Fruit fly (Drosophila melanogaster) whole organism, pupa: ENCODE measurements around the gene CG15172.

Source experiments
- CG10348 ChIP-seq: fragments of 200-800 bp; sonication (Bioruptor generic); IDR thresholded peaks from 2 replicates; pipeline ENCODE4 v1.3.6; 2022; ENCODE audit warnings: missing biosample characterization, missing genetic modification characterization
- CG12605 ChIP-seq: fragments of 200-800 bp; sonication (Bioruptor generic); IDR thresholded peaks from 2 replicates; pipeline ENCODE4 v1.3.6; 2022; ENCODE audit warnings: missing biosample characterization, missing genetic modification characterization
- CG13204 ChIP-seq: fragments of 200-800 bp; sonication (Bioruptor generic); optimal IDR thresholded peaks from 2 replicates; lab custom pipeline; 2018; ENCODE audit warnings: missing biosample characterization, mild to moderate bottlenecking, missing genetic modification characterization, moderate library complexity
- CG14655 ChIP-seq: fragments of 200-800 bp; sonication (Bioruptor generic); optimal IDR thresholded peaks from 3 replicates; lab custom pipeline; 2017; ENCODE audit warnings: mild to moderate bottlenecking, missing biosample characterization, missing genetic modification reagents, missing genetic modification characterization
- CG17806 ChIP-seq: fragments of 200-800 bp; sonication (Bioruptor generic); optimal IDR thresholded peaks from 2 replicates; lab custom pipeline; 2018; ENCODE audit warnings: missing biosample characterization, mild to moderate bottlenecking, missing genetic modification characterization, moderate library complexity
- CG8159 ChIP-seq: fragments of 200-800 bp; sonication (Bioruptor generic); optimal IDR thresholded peaks from 3 replicates; lab custom pipeline; 2018; ENCODE audit warnings: missing biosample characterization, mild to moderate bottlenecking, missing genetic modification characterization, moderate library complexity
- CG8301 ChIP-seq: fragments of 200-800 bp; sonication (Bioruptor generic); optimal IDR thresholded peaks from 2 replicates; lab custom pipeline; 2018; ENCODE audit warnings: missing biosample characterization, mild to moderate bottlenecking, missing genetic modification characterization
- CG9948 ChIP-seq: fragments of 200-800 bp; sonication (Bioruptor generic); optimal IDR thresholded peaks from 2 replicates; lab custom pipeline; 2018; ENCODE audit warnings: missing biosample characterization, mild to moderate bottlenecking, missing genetic modification characterization, moderate library complexity
- EcR ChIP-seq: fragments of 200-800 bp; sonication (Bioruptor generic); optimal IDR thresholded peaks from 3 replicates; lab custom pipeline; 2019; ENCODE audit warnings: missing biosample characterization, missing genetic modification characterization, mild to moderate bottlenecking, moderate library complexity, missing genetic modification reagents
- Ets98B ChIP-seq: fragments of 200-800 bp; sonication (Bioruptor generic); IDR thresholded peaks from 2 replicates; pipeline ENCODE4 v1.3.6; 2022; ENCODE audit warnings: missing biosample characterization, missing genetic modification characterization
- Pif1B ChIP-seq: fragments of 200-800 bp; sonication (Bioruptor generic); optimal IDR thresholded peaks from 3 replicates; lab custom pipeline; 2016; ENCODE audit warnings: missing biosample characterization, missing genetic modification characterization
- fd96Ca ChIP-seq: fragments of 200-800 bp; sonication (Bioruptor generic); IDR thresholded peaks from 3 replicates; pipeline ENCODE4 v1.3.6; 2022; ENCODE audit warnings: missing biosample characterization, missing genetic modification characterization
- rn ChIP-seq: fragments of 200-800 bp; sonication (Bioruptor generic); IDR thresholded peaks from 2 replicates; pipeline ENCODE4 v1.3.6; 2022; ENCODE audit warnings: missing biosample characterization, missing genetic modification characterization

DNA sequence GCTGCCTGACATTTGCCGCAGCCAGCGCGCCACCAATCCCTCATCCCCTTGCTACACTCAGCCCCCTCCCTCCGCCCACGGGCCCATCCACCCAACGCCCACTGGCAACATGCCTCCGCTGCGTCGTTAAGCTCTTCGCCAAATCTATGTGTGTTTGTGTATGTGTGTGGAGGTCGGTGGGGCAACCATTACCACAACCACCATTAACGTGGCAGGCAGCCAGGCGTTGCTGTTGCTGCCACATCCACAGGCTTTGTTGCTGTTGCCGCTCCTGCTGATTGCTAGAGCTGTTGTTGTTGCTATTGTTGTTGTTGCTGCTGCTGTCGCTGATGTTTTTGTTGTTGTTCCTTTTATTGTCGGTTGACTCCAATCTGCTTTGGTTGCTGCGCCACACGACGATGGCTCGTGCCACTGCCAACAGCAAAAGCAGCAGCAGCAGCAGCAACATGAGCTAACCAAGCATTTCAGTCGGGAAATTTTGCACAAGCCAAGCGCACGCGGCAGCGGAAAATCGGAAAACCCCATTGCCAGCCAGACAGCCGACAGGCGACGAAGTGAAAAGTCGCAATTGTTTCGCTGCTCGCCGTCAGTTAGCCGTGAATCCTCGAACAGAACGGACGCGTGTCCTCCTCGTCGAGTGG is 5.1 kb downstream of the CG15172 start, which contains the start of gene Sidpn:
- TF ChIP-seq Pif1B (no peak), CG13204 (GFP tag; lab: Kevin White, UChicago) (peak; percentile 78), EcR (GFP tag; lab: Kevin White, UChicago) (no peak), rn (no peak), CG10348 (no peak), Ets98B (GFP tag; lab: Robert Waterston, UW) (no peak), CG14655 (no peak), fd96Ca (no peak), CG17806 (tag; lab: Kevin White, UChicago) (no peak), CG9948 (no peak), CG8301 (tag; lab: Kevin White, UChicago) (no peak), CG8159 (tag; lab: Kevin White, UChicago) (no peak), CG12605 (GFP tag; lab: Robert Waterston, UW) (no peak)
